Worm (Caenorhabditis elegans): ENCODE results near the gene C09F9.2.

Gene C09F9.2

ce11 chrII:14752187-14752959 is 47.1 kb downstream of the C09F9.2 start, which contains the start of gene smg-9 (continued):
- TF ChIP-seq T26A5.8 (tag; optimal IDR thresholded peaks at IDR 0.05), result no peak
- peak; percentile 7 for TF ChIP-seq dpl-1 (GFP tag; optimal IDR thresholded peaks at IDR 0.05)
- peak; percentile 51 for TF ChIP-seq F49E8.2 (tag; optimal IDR thresholded peaks at IDR 0.05; ENCODE audit: insufficient read depth)
- TF ChIP-seq K11D2.4 (GFP tag; IDR thresholded peaks at IDR 0.05), result no peak
- no peak for TF ChIP-seq C06A6.2 (GFP tag; conservative IDR thresholded peaks at IDR 0.05)
- no peak for TF ChIP-seq ztf-18 (tag; optimal IDR thresholded peaks at IDR 0.05)
- TF ChIP-seq chd-7 (tag; optimal IDR thresholded peaks at IDR 0.05), result no peak
- TF ChIP-seq somi-1 (GFP tag; optimal IDR thresholded peaks at IDR 0.05), result no peak
- no peak for TF ChIP-seq lag-1 (GFP tag; IDR thresholded peaks at IDR 0.05)
- TF ChIP-seq F33H1.4 (GFP tag; IDR thresholded peaks at IDR 0.05), result peak; percentile 75
- TF ChIP-seq dpff-1 (tag; optimal IDR thresholded peaks at IDR 0.05), result no peak
- no peak for TF ChIP-seq tbp1 (GFP tag; optimal IDR thresholded peaks at IDR 0.05)
- TF ChIP-seq F55B11.4 (tag; optimal IDR thresholded peaks at IDR 0.05; ENCODE audit: borderline replicate concordance, insufficient read depth), result no peak
- TF ChIP-seq lin-26 (GFP tag; IDR thresholded peaks at IDR 0.05), result no peak
- TF ChIP-seq egrh-3 (GFP tag; IDR thresholded peaks at IDR 0.05), result no peak
- TF ChIP-seq hsf-1 (GFP tag; IDR thresholded peaks at IDR 0.05), result peak; percentile 32; the same call in 1 of the 2 replicates
- no peak for TF ChIP-seq zim-3 (tag; optimal IDR thresholded peaks at IDR 0.05)
- no peak for TF ChIP-seq attf-5 (GFP tag; optimal IDR thresholded peaks at IDR 0.05)
- TF ChIP-seq akir-1 (GFP tag; optimal IDR thresholded peaks at IDR 0.05), result no peak
- TF ChIP-seq B0261.1 (tag; optimal IDR thresholded peaks at IDR 0.05), result no peak
- peak; percentile 67 for TF ChIP-seq Y53G8AR.9 (GFP tag; conservative IDR thresholded peaks at IDR 0.05)
- no peak for TF ChIP-seq nhr-80 (tag; optimal IDR thresholded peaks at IDR 0.05)
- TF ChIP-seq snpc-4 (GFP tag; optimal IDR thresholded peaks at IDR 0.05), result no peak
- TF ChIP-seq snpc-4 (tag; optimal IDR thresholded peaks at IDR 0.05), result no peak
- peak; percentile 43 for TF ChIP-seq madf-8 (GFP tag; conservative IDR thresholded peaks at IDR 0.05)
- TF ChIP-seq let-526 (GFP tag; IDR thresholded peaks at IDR 0.05), result no peak
- TF ChIP-seq ceh-91 (GFP tag; IDR thresholded peaks at IDR 0.05), result no peak; the same call in 1 of the 2 replicates
- peak; percentile 27 for TF ChIP-seq lin-54 (GFP tag; optimal IDR thresholded peaks at IDR 0.05)
- no peak for TF ChIP-seq cebp-1 (GFP tag; IDR thresholded peaks at IDR 0.05)
- TF ChIP-seq cebp-1 (tag; optimal IDR thresholded peaks at IDR 0.05), result no peak
- TF ChIP-seq C17E4.6 (GFP tag; IDR thresholded peaks at IDR 0.05), result no peak
- TF ChIP-seq snpc-1.1 (tag; optimal IDR thresholded peaks at IDR 0.05; ENCODE audit: insufficient read depth), result peak; percentile 11
- TF ChIP-seq nfya-2 (GFP tag; IDR thresholded peaks at IDR 0.05), result no peak
- TF ChIP-seq madf-6 (GFP tag; IDR thresholded peaks at IDR 0.05), result peak; percentile 79
- no peak for TF ChIP-seq tbx-9 (tag; optimal IDR thresholded peaks at IDR 0.05; ENCODE audit: borderline replicate concordance)
- TF ChIP-seq hlh-12 (tag; optimal IDR thresholded peaks at IDR 0.05), result no peak
- TF ChIP-seq ceh-27 (GFP tag; optimal IDR thresholded peaks at IDR 0.05), result no peak
- TF ChIP-seq lin-35 (GFP tag; optimal IDR thresholded peaks at IDR 0.05), result peak in 1 of 3 experiments; percentile 26
- TF ChIP-seq ztf-22 (GFP tag; optimal IDR thresholded peaks at IDR 0.05), result no peak
- no peak for TF ChIP-seq nhr-179 (tag; optimal IDR thresholded peaks at IDR 0.05)
- TF ChIP-seq attf-3 (GFP tag; conservative IDR thresholded peaks at IDR 0.05), result no peak
- TF ChIP-seq mcd-1 (GFP tag; IDR thresholded peaks at IDR 0.05), result no peak
- TF ChIP-seq snpc-1.3 (tag; optimal IDR thresholded peaks at IDR 0.05; ENCODE audit: insufficient read depth), result peak; percentile 13
- TF ChIP-seq F52B5.7 (tag; optimal IDR thresholded peaks at IDR 0.05), result no peak
- no peak for TF ChIP-seq ztf-25 (GFP tag; IDR thresholded peaks at IDR 0.05)
- TF ChIP-seq tlf-1 (GFP tag; optimal IDR thresholded peaks at IDR 0.05), result no peak
- TF ChIP-seq ekl-4 (GFP tag; IDR thresholded peaks at IDR 0.05), result no peak

Measured in whole organism, young adult.